Worm (Caenorhabditis elegans) whole organism, young adult: ENCODE results near the gene sup-36.

Source experiments
- B0035.1 ChIP-seq: sonication (generic microtip); optimal IDR thresholded peaks from 2 replicates; lab custom pipeline; 2016; ENCODE audit warnings: missing genetic modification characterization, mild to moderate bottlenecking, missing compliant biosample characterization, missing genotype, missing genetic modification reagents
- D2030.7 ChIP-seq: fragments of 200-800 bp; sonication (Bioruptor generic); IDR thresholded peaks from 2 replicates; pipeline ENCODE4 v1.3.6; 2022; ENCODE audit warnings: missing genetic modification reagents, missing genetic modification characterization, missing compliant biosample characterization
- F22D6.2 ChIP-seq: sonication (generic microtip); optimal IDR thresholded peaks from 2 replicates; lab custom pipeline; 2016; ENCODE audit warnings: mild to moderate bottlenecking, missing genetic modification characterization, missing compliant biosample characterization
- F39B2.1 ChIP-seq: fragments of 200-800 bp; sonication (Bioruptor generic); IDR thresholded peaks from 2 replicates; pipeline ENCODE4 v1.3.6; 2022; ENCODE audit warnings: missing genetic modification reagents, missing genetic modification characterization, missing compliant biosample characterization
- F57A8.1 ChIP-seq: fragments of 200-800 bp; sonication (Bioruptor generic); optimal IDR thresholded peaks from 2 replicates; lab custom pipeline; 2018; ENCODE audit warnings: mild to moderate bottlenecking, missing genetic modification characterization, moderate library complexity, missing compliant biosample characterization
- Y53F4B.3 ChIP-seq: fragments of 200-800 bp; sonication (Bioruptor generic); IDR thresholded peaks from 2 replicates; pipeline ENCODE4 v1.3.6; 2022; ENCODE audit warnings: missing genetic modification reagents, missing genetic modification characterization, missing compliant biosample characterization
- Y67H2A.10 ChIP-seq: fragments of 200-800 bp; sonication (Bioruptor generic); conservative IDR thresholded peaks from 2 replicates; pipeline ENCODE4 v1.3.6; 2022; ENCODE audit warnings: missing genetic modification reagents, missing genetic modification characterization, missing compliant biosample characterization
- ZK185.1 ChIP-seq: sonication (generic microtip); optimal IDR thresholded peaks from 2 replicates; lab custom pipeline; 2016; ENCODE audit warnings: mild to moderate bottlenecking, missing genetic modification characterization, missing compliant biosample characterization; ENCODE audit not compliant: poor library complexity, severe bottlenecking
- aptf-2 ChIP-seq: fragments of 200-800 bp; sonication (Bioruptor generic); conservative IDR thresholded peaks from 2 replicates; pipeline ENCODE4 v1.3.6; 2022; ENCODE audit warnings: missing genetic modification reagents, missing genetic modification characterization, missing compliant biosample characterization
- aptf-3 ChIP-seq: fragments of 200-800 bp; sonication (Bioruptor generic); IDR thresholded peaks from 2 replicates; pipeline ENCODE4 v1.3.6; 2022; ENCODE audit warnings: missing genetic modification characterization, missing compliant biosample characterization
- attf-3 ChIP-seq: fragments of 200-800 bp; sonication (Bioruptor generic); conservative IDR thresholded peaks from 2 replicates; pipeline ENCODE4 v1.3.6; 2022; ENCODE audit warnings: missing genetic modification reagents, missing genetic modification characterization, missing compliant biosample characterization
- attf-6 ChIP-seq: fragments of 200-800 bp; sonication (Bioruptor generic); IDR thresholded peaks from 2 replicates; pipeline ENCODE4 v1.3.6; 2022; ENCODE audit warnings: missing genetic modification reagents, missing genetic modification characterization, missing compliant biosample characterization
- bed-2 ChIP-seq: fragments of 200-800 bp; sonication (Bioruptor generic); IDR thresholded peaks from 2 replicates; pipeline ENCODE4 v1.3.6; 2022; ENCODE audit warnings: missing genetic modification reagents, missing genetic modification characterization, missing compliant biosample characterization
- cebp-1 ChIP-seq, 2 experiments: fragments of 200-800 bp in 1 of 2; sonication (Bioruptor generic) in 1 of 2; sonication (generic microtip) in 1 of 2; IDR thresholded peaks in 1 of 2; optimal IDR thresholded peaks in 1 of 2; 2 replicates each; pipeline versions ENCODE4 v1.3.6 to Lab custom; 2017 to 2022; ENCODE audit warnings: missing compliant biosample characterization in 2 of 2, missing genetic modification characterization in 2 of 2, mild to moderate bottlenecking in 1 of 2, missing genetic modification reagents in 1 of 2, moderate library complexity in 1 of 2
- ceh-27 ChIP-seq: fragments of 200-800 bp; sonication (Bioruptor generic); optimal IDR thresholded peaks from 2 replicates; lab custom pipeline; 2018; ENCODE audit warnings: mild to moderate bottlenecking, missing genetic modification characterization, moderate library complexity, missing compliant biosample characterization
- dpl-1 ChIP-seq: fragments of 150-350 bp; optimal IDR thresholded peaks from 2 replicates; lab custom pipeline; 2014; ENCODE audit warnings: missing biosample characterization, missing genetic modification reagents, missing genetic modification characterization
- egrh-3 ChIP-seq: fragments of 200-800 bp; sonication (Bioruptor generic); IDR thresholded peaks from 2 replicates; pipeline ENCODE4 v1.3.6; 2022; ENCODE audit warnings: missing genetic modification reagents, missing genetic modification characterization, missing compliant biosample characterization
- fkh-3 ChIP-seq: sonication (generic microtip); optimal IDR thresholded peaks from 2 replicates; lab custom pipeline; 2016; ENCODE audit warnings: mild to moderate bottlenecking, missing genetic modification characterization, missing compliant biosample characterization
- him-1 ChIP-seq: sonication (generic microtip); optimal IDR thresholded peaks from 2 replicates; lab custom pipeline; 2016; ENCODE audit warnings: missing genotype, missing genetic modification reagents, missing genetic modification characterization, missing compliant biosample characterization
- hmg-20 ChIP-seq: fragments of 200-800 bp; sonication (Bioruptor generic); IDR thresholded peaks from 2 replicates; pipeline ENCODE4 v1.3.6; 2022; ENCODE audit warnings: missing genetic modification reagents, missing genetic modification characterization, missing compliant biosample characterization
- let-607 ChIP-seq, 2 experiments: fragments of 200-800 bp in 1 of 2; sonication (Bioruptor generic) in 1 of 2; sonication (generic microtip) in 1 of 2; optimal IDR thresholded peaks; 2 replicates each; lab custom pipeline; 2016 to 2018; ENCODE audit warnings: mild to moderate bottlenecking in 2 of 2, missing compliant biosample characterization in 2 of 2, missing genetic modification characterization in 2 of 2, moderate library complexity in 2 of 2, missing genotype in 1 of 2
- lin-35 ChIP-seq, 3 experiments: fragments of 150-350 bp in 2 of 3; sonication (generic microtip) in 1 of 3; optimal IDR thresholded peaks; 2 replicates each; lab custom pipeline; 2014 to 2018; ENCODE audit warnings: missing biosample characterization in 3 of 3, missing genetic modification characterization in 3 of 3, missing genetic modification reagents in 3 of 3
- lin-54 ChIP-seq: fragments of 200-800 bp; sonication (Bioruptor generic); optimal IDR thresholded peaks from 2 replicates; lab custom pipeline; 2018; ENCODE audit warnings: mild to moderate bottlenecking, missing genetic modification characterization, missing compliant biosample characterization
- lir-1 ChIP-seq: fragments of 200-800 bp; sonication (Bioruptor generic); conservative IDR thresholded peaks from 2 replicates; pipeline ENCODE4 v1.3.6; 2022; ENCODE audit warnings: missing genetic modification reagents, missing genetic modification characterization, missing compliant biosample characterization
- lsy-27 ChIP-seq: sonication (generic microtip); optimal IDR thresholded peaks from 2 replicates; lab custom pipeline; 2017; ENCODE audit warnings: missing genetic modification characterization, mild to moderate bottlenecking, missing compliant biosample characterization, antibody characterized with exemption, missing genotype, borderline replicate concordance; ENCODE audit not compliant: insufficient read depth
- madf-10 ChIP-seq: sonication (generic microtip); optimal IDR thresholded peaks from 2 replicates; lab custom pipeline; 2016; ENCODE audit warnings: mild to moderate bottlenecking, missing genetic modification characterization, missing compliant biosample characterization
- mcd-1 ChIP-seq: fragments of 200-800 bp; sonication (Bioruptor generic); IDR thresholded peaks from 2 replicates; pipeline ENCODE4 v1.3.6; 2022; ENCODE audit warnings: missing genetic modification reagents, missing genetic modification characterization, missing compliant biosample characterization
- mes-4 ChIP-seq: sonication (generic microtip); optimal IDR thresholded peaks from 2 replicates; lab custom pipeline; 2016; ENCODE audit warnings: missing genotype, missing genetic modification characterization, missing compliant biosample characterization
- mxl-1 ChIP-seq: sonication (generic microtip); optimal IDR thresholded peaks from 2 replicates; lab custom pipeline; 2016; ENCODE audit warnings: missing genetic modification characterization, missing compliant biosample characterization
- nhr-80 ChIP-seq: sonication (generic microtip); optimal IDR thresholded peaks from 2 replicates; lab custom pipeline; 2016; ENCODE audit warnings: missing genetic modification characterization, missing compliant biosample characterization
- rcor-1 ChIP-seq: fragments of 200-800 bp; sonication (Bioruptor generic); IDR thresholded peaks from 2 replicates; pipeline ENCODE4 v1.3.6; 2022; ENCODE audit warnings: missing genetic modification reagents, missing genetic modification characterization, missing compliant biosample characterization
- rpc-1 ChIP-seq, 2 experiments: fragments of 150-350 bp in 1 of 2; sonication (generic microtip) in 1 of 2; optimal IDR thresholded peaks; 2 replicates each; lab custom pipeline; 2014 to 2018; ENCODE audit warnings: missing biosample characterization in 1 of 2, missing genetic modification characterization in 1 of 2, missing genetic modification reagents in 1 of 2, missing genotype in 1 of 2
- snpc-1.1 ChIP-seq: sonication (generic microtip); optimal IDR thresholded peaks from 2 replicates; lab custom pipeline; 2017; ENCODE audit warnings: missing genetic modification characterization, mild to moderate bottlenecking, missing compliant biosample characterization, antibody characterized with exemption, moderate library complexity, missing genotype, missing genetic modification reagents; ENCODE audit not compliant: insufficient read depth
- snpc-3.4 ChIP-seq: sonication (generic microtip); optimal IDR thresholded peaks from 2 replicates; lab custom pipeline; 2017; ENCODE audit warnings: missing genetic modification characterization, mild to moderate bottlenecking, missing compliant biosample characterization, antibody characterized with exemption, moderate library complexity, missing genotype, missing genetic modification reagents
- tbp1 ChIP-seq: fragments of 200-800 bp; sonication (Bioruptor generic); optimal IDR thresholded peaks from 2 replicates; lab custom pipeline; 2018; ENCODE audit warnings: mild to moderate bottlenecking, missing genetic modification characterization, missing compliant biosample characterization
- tlf-1 ChIP-seq: fragments of 200-800 bp; sonication (Bioruptor generic); optimal IDR thresholded peaks from 2 replicates; lab custom pipeline; 2018; ENCODE audit warnings: mild to moderate bottlenecking, missing genetic modification characterization, missing compliant biosample characterization
- unc-130 ChIP-seq: sonication (generic microtip); optimal IDR thresholded peaks from 2 replicates; lab custom pipeline; 2016; ENCODE audit warnings: missing genetic modification reagents, missing genetic modification characterization, missing compliant biosample characterization
- ztf-25 ChIP-seq: fragments of 200-800 bp; sonication (Bioruptor generic); IDR thresholded peaks from 2 replicates; pipeline ENCODE4 v1.3.6; 2022; ENCODE audit warnings: missing genetic modification reagents, missing genetic modification characterization, missing compliant biosample characterization
- ztf-26 ChIP-seq: sonication (generic microtip); optimal IDR thresholded peaks from 2 replicates; lab custom pipeline; 2017; ENCODE audit warnings: missing genetic modification characterization, missing compliant biosample characterization
- ztf-28 ChIP-seq: fragments of 200-800 bp; sonication (Bioruptor generic); IDR thresholded peaks from 2 replicates; pipeline ENCODE4 v1.3.6; 2022; ENCODE audit warnings: missing genetic modification reagents, missing genetic modification characterization, missing compliant biosample characterization
- ztf-6 ChIP-seq: fragments of 200-800 bp; sonication (Bioruptor generic); IDR thresholded peaks from 2 replicates; pipeline ENCODE4 v1.3.6; 2022; ENCODE audit warnings: missing genetic modification reagents, missing genetic modification characterization, missing compliant biosample characterization

Gene sup-36

ce11 chrIV:6623390-6623789 lies 21.9 kb downstream of the sup-36 start, which contains the start of gene C01B10.44:
Gene C01B10.44 (plus strand): TSS chrIV:6623690.
- TF ChIP-seq nhr-80 (tag; lab: Kevin White, UChicago) (no peak), ztf-28 (GFP tag; lab: Robert Waterston, UW) (no peak), madf-10 (tag; lab: Kevin White, UChicago) (no peak), hmg-20 (no peak), mcd-1 (GFP tag; lab: Robert Waterston, UW) (no peak), lin-54 (GFP tag; lab: Kevin White, UChicago) (no peak), F39B2.1 (GFP tag; lab: Robert Waterston, UW) (no peak), mes-4 (tag; lab: Kevin White, UChicago) (no peak), rpc-1 (optimal IDR thresholded peaks at IDR 0.05; lab: Kevin White, UChicago) (no peak), rpc-1 (tag; optimal IDR thresholded peaks at IDR 0.05; lab: Kevin White, UChicago) (no peak), ztf-26 (tag; lab: Kevin White, UChicago) (no peak), rcor-1 (GFP tag; lab: Robert Waterston, UW) (no peak), tlf-1 (GFP tag; lab: Kevin White, UChicago) (no peak), Y53F4B.3 (no peak), egrh-3 (no peak)

- no peak for TF ChIP-seq cebp-1 (GFP tag; IDR thresholded peaks at IDR 0.05; lab: Robert Waterston, UW)
- TF ChIP-seq cebp-1 (tag; optimal IDR thresholded peaks at IDR 0.05; lab: Kevin White, UChicago) = no peak
- TF ChIP-seq aptf-3 (GFP tag; lab: Robert Waterston, UW) = no peak
- no peak for TF ChIP-seq F57A8.1 (GFP tag; lab: Kevin White, UChicago)
- peak; percentile 19 for TF ChIP-seq nhr-80 (tag; lab: Kevin White, UChicago)
- TF ChIP-seq fkh-3 (tag; lab: Kevin White, UChicago) = no peak
- TF ChIP-seq him-1 (tag; lab: Kevin White, UChicago) = no peak
- TF ChIP-seq, all 124 proteins: peak for 1
Observed at ce11 chrIV:6627798-6628197, 26.3 kb downstream of the sup-36 start, which contains the start of gene cest-5.2. Gene cest-5.2 (minus strand): TSS chrIV:6627925.

- peak; percentile 37; the same call in 1 of the 2 replicates for TF ChIP-seq D2030.7
- TF ChIP-seq bed-2 = peak; percentile 64; the same call in 1 of the 2 replicates
- no peak for TF ChIP-seq lsy-27 (tag; lab: Kevin White, UChicago)
- TF ChIP-seq ztf-6 (GFP tag; lab: Robert Waterston, UW) = no peak
- TF ChIP-seq rcor-1 (GFP tag; lab: Robert Waterston, UW) = 0 out of 2 replicates have a peak, but pooled peaks have one; percentile 44
- peak; percentile 76 for TF ChIP-seq dpl-1 (GFP tag; lab: Kevin White, UChicago)
- peak; percentile 0 for TF ChIP-seq madf-10 (tag; lab: Kevin White, UChicago)
- peak; percentile 53; the same call in 1 of the 2 replicates for TF ChIP-seq attf-6
- peak; percentile 47 for TF ChIP-seq tbp1
- TF ChIP-seq snpc-3.4 (tag; lab: Kevin White, UChicago) = peak; percentile 50
- TF ChIP-seq fkh-3 (tag; lab: Kevin White, UChicago) = no peak
- peak; percentile 58; the same call in 1 of the 2 replicates for TF ChIP-seq attf-3 (GFP tag; lab: Robert Waterston, UW)
- peak; percentile 2 for TF ChIP-seq snpc-1.1 (tag; lab: Kevin White, UChicago)
- no peak for TF ChIP-seq F22D6.2 (tag; lab: Kevin White, UChicago)
- peak in 1 of 2 experiments; percentile 41 for TF ChIP-seq let-607 (tag; optimal IDR thresholded peaks at IDR 0.05; lab: Kevin White, UChicago)
- peak; percentile 90 for TF ChIP-seq lin-54 (GFP tag; lab: Kevin White, UChicago)
- no peak for TF ChIP-seq B0035.1 (tag; lab: Kevin White, UChicago)
- TF ChIP-seq unc-130 (GFP tag; lab: Kevin White, UChicago) = peak; percentile 87
- peak; percentile 49; the same call in 1 of the 2 replicates for TF ChIP-seq aptf-2 (GFP tag; lab: Robert Waterston, UW)
- TF ChIP-seq mxl-1 = no peak
- 0 out of 2 replicates have a peak, but pooled peaks have one; percentile 47 for TF ChIP-seq F39B2.1 (GFP tag; lab: Robert Waterston, UW)
- TF ChIP-seq ceh-27 (GFP tag; lab: Kevin White, UChicago) = peak; percentile 60
- TF ChIP-seq lin-35 (GFP tag; optimal IDR thresholded peaks at IDR 0.05; lab: Kevin White, UChicago) = peak in 2 of 3 experiments; percentile 18 to 86
- no peak for TF ChIP-seq ztf-25 (GFP tag; lab: Robert Waterston, UW)
- TF ChIP-seq lir-1 = peak; percentile 45; the same call in 1 of the 2 replicates
- TF ChIP-seq ZK185.1 (tag; lab: Kevin White, UChicago) = peak; percentile 83
- peak; percentile 18; the same call in 1 of the 2 replicates for TF ChIP-seq Y67H2A.10 (GFP tag; lab: Robert Waterston, UW)
Observed at ce11 chrIV:6631704-6632272, 30.3 kb downstream of the sup-36 start, which contains the start of the genes cest-5.1 and C01B10.9. Gene cest-5.1 (minus strand): TSS chrIV:6631754. Gene C01B10.9 (plus strand): TSS chrIV:6632222.
